Fruit fly (Drosophila melanogaster) whole organism, embryonic: ENCODE results near the gene CG1965.

ENCODE experiments used
- CG11504 ChIP-seq: fragments of 200-800 bp; sonication (Bioruptor generic); optimal IDR thresholded peaks from 3 replicates; lab custom pipeline; 2019; ENCODE audit warnings: missing biosample characterization, mild to moderate bottlenecking, missing genetic modification characterization, moderate library complexity
- CG1233 ChIP-seq: fragments of 200-800 bp; sonication (Bioruptor generic); optimal IDR thresholded peaks from 4 replicates; lab custom pipeline; 2018; ENCODE audit warnings: missing biosample characterization, mild to moderate bottlenecking, missing genetic modification characterization
- CG12391 ChIP-seq: fragments of 200-800 bp; sonication (Bioruptor generic); optimal IDR thresholded peaks from 3 replicates; lab custom pipeline; 2018; ENCODE audit warnings: missing biosample characterization, mild to moderate bottlenecking, missing genetic modification characterization, moderate library complexity
- CG12942 ChIP-seq: fragments of 200-800 bp; sonication (Bioruptor generic); optimal IDR thresholded peaks from 3 replicates; lab custom pipeline; 2016; ENCODE audit warnings: missing biosample characterization, missing genetic modification characterization
- CG15696 ChIP-seq: fragments of 200-800 bp; sonication (Bioruptor generic); optimal IDR thresholded peaks from 2 replicates; lab custom pipeline; 2019; ENCODE audit warnings: missing biosample characterization, mild to moderate bottlenecking, missing genetic modification characterization, moderate library complexity
- CG17186 ChIP-seq: fragments of 200-800 bp; sonication (Bioruptor generic); optimal IDR thresholded peaks from 3 replicates; lab custom pipeline; 2017; ENCODE audit warnings: missing biosample characterization, missing genetic modification reagents, missing genetic modification characterization
- CG17568 ChIP-seq: fragments of 200-800 bp; sonication (Bioruptor generic); optimal IDR thresholded peaks from 2 replicates; lab custom pipeline; 2018; ENCODE audit warnings: missing biosample characterization, mild to moderate bottlenecking, missing genetic modification characterization, moderate library complexity
- CG1792 ChIP-seq: fragments of 200-800 bp; sonication (Bioruptor generic); optimal IDR thresholded peaks from 2 replicates; lab custom pipeline; 2016; ENCODE audit warnings: missing biosample characterization, missing genetic modification characterization
- CG3065 ChIP-seq: fragments of 200-800 bp; sonication (Bioruptor generic); optimal IDR thresholded peaks from 2 replicates; lab custom pipeline; 2016; ENCODE audit warnings: missing biosample characterization, missing genetic modification characterization
- CG31365 ChIP-seq: fragments of 200-800 bp; sonication (Bioruptor generic); optimal IDR thresholded peaks from 2 replicates; lab custom pipeline; 2018; ENCODE audit warnings: missing biosample characterization, mild to moderate bottlenecking, missing genetic modification characterization
- CG3407 ChIP-seq: fragments of 200-800 bp; sonication (Bioruptor generic); optimal IDR thresholded peaks from 2 replicates; lab custom pipeline; 2018; ENCODE audit warnings: missing biosample characterization, mild to moderate bottlenecking, missing genetic modification characterization
- CG3847 ChIP-seq: fragments of 200-800 bp; sonication (Bioruptor generic); IDR thresholded peaks from 2 replicates; pipeline ENCODE4 v1.3.6; 2022; ENCODE audit warnings: missing biosample characterization, missing genetic modification characterization
- CG6813 ChIP-seq: fragments of 200-800 bp; sonication (Bioruptor generic); optimal IDR thresholded peaks from 2 replicates; lab custom pipeline; 2017; ENCODE audit warnings: missing biosample characterization, missing genetic modification characterization, mild to moderate bottlenecking, moderate library complexity, missing genetic modification reagents
- CG7271 ChIP-seq: fragments of 200-800 bp; sonication (Bioruptor generic); optimal IDR thresholded peaks from 2 replicates; lab custom pipeline; 2018; ENCODE audit warnings: missing biosample characterization, mild to moderate bottlenecking, missing genetic modification characterization, moderate library complexity
- CoRest ChIP-seq: fragments of 200-800 bp; sonication (Bioruptor generic); optimal IDR thresholded peaks from 3 replicates; lab custom pipeline; 2018; ENCODE audit warnings: missing biosample characterization, mild to moderate bottlenecking, missing genetic modification characterization, moderate library complexity
- Hey ChIP-seq: fragments of 200-800 bp; sonication (Bioruptor generic); optimal IDR thresholded peaks from 3 replicates; lab custom pipeline; 2018; ENCODE audit warnings: missing biosample characterization, mild to moderate bottlenecking, missing genetic modification characterization
- Hsf ChIP-seq: fragments of 200-800 bp; sonication (Bioruptor generic); optimal IDR thresholded peaks from 3 replicates; lab custom pipeline; 2016; ENCODE audit warnings: missing biosample characterization, missing genetic modification characterization
- Lhr ChIP-seq: fragments of 200-800 bp; sonication (Bioruptor generic); optimal IDR thresholded peaks from 3 replicates; lab custom pipeline; 2017; ENCODE audit warnings: mild to moderate bottlenecking, missing biosample characterization, missing genetic modification reagents, missing genetic modification characterization
- MTF-1 ChIP-seq: fragments of 200-800 bp; sonication (Bioruptor generic); optimal IDR thresholded peaks from 2 replicates; lab custom pipeline; 2018; ENCODE audit warnings: missing biosample characterization, mild to moderate bottlenecking, missing genetic modification characterization, borderline replicate concordance
- Meics ChIP-seq: fragments of 200-800 bp; sonication (Bioruptor generic); optimal IDR thresholded peaks from 2 replicates; lab custom pipeline; 2017; ENCODE audit warnings: missing biosample characterization, mild to moderate bottlenecking, missing genetic modification characterization
- Oaz ChIP-seq: fragments of 200-800 bp; sonication (Bioruptor generic); IDR thresholded peaks from 2 replicates; pipeline ENCODE4 v1.3.6; 2022; ENCODE audit warnings: missing biosample characterization, missing genetic modification characterization
- Xbp1 ChIP-seq: fragments of 200-800 bp; sonication (Bioruptor generic); optimal IDR thresholded peaks from 3 replicates; lab custom pipeline; 2016; ENCODE audit warnings: missing biosample characterization, mild to moderate bottlenecking, missing genetic modification characterization
- ab ChIP-seq: fragments of 200-800 bp; sonication (Bioruptor generic); optimal IDR thresholded peaks from 2 replicates; lab custom pipeline; 2016; ENCODE audit warnings: missing biosample characterization, missing genetic modification characterization
- abd-A ChIP-seq: fragments of 200-800 bp; sonication (Bioruptor generic); optimal IDR thresholded peaks from 3 replicates; lab custom pipeline; 2019; ENCODE audit warnings: missing biosample characterization, mild to moderate bottlenecking, missing genetic modification characterization, moderate library complexity
- az2 ChIP-seq: fragments of 200-800 bp; sonication (Bioruptor generic); optimal IDR thresholded peaks from 3 replicates; lab custom pipeline; 2016; ENCODE audit warnings: missing biosample characterization, missing genetic modification characterization
- btn ChIP-seq: fragments of 200-800 bp; sonication (Bioruptor generic); optimal IDR thresholded peaks from 2 replicates; lab custom pipeline; 2016; ENCODE audit warnings: missing biosample characterization, missing genetic modification characterization
- cg ChIP-seq: fragments of 200-800 bp; sonication (Bioruptor generic); optimal IDR thresholded peaks from 3 replicates; lab custom pipeline; 2019; ENCODE audit warnings: missing biosample characterization, mild to moderate bottlenecking, missing genetic modification characterization, moderate library complexity
- crc ChIP-seq: fragments of 200-800 bp; sonication (Bioruptor generic); optimal IDR thresholded peaks from 2 replicates; lab custom pipeline; 2016; ENCODE audit warnings: missing biosample characterization, missing genetic modification characterization
- croc ChIP-seq: fragments of 200-800 bp; sonication (Bioruptor generic); conservative IDR thresholded peaks from 3 replicates; pipeline ENCODE4 v1.3.6; 2022; ENCODE audit warnings: missing biosample characterization, missing genetic modification characterization
- disco-r ChIP-seq: fragments of 200-800 bp; sonication (Bioruptor generic); optimal IDR thresholded peaks from 2 replicates; lab custom pipeline; 2016; ENCODE audit warnings: missing biosample characterization, missing genetic modification characterization
- dm ChIP-seq: fragments of 200-800 bp; sonication (Bioruptor generic); optimal IDR thresholded peaks from 3 replicates; lab custom pipeline; 2016; ENCODE audit warnings: missing biosample characterization, missing genetic modification characterization
- dpn ChIP-seq, 2 experiments: fragments of 200-800 bp; sonication (Bioruptor generic); optimal IDR thresholded peaks; 3 replicates each; lab custom pipeline; 2016; ENCODE audit warnings: missing biosample characterization in 2 of 2, missing genetic modification characterization in 2 of 2
- dysf ChIP-seq: fragments of 200-800 bp; sonication (Bioruptor generic); IDR thresholded peaks from 3 replicates; pipeline ENCODE4 v1.3.6; 2022; ENCODE audit warnings: missing biosample characterization, missing genetic modification characterization
- ewg ChIP-seq: fragments of 200-800 bp; sonication (Bioruptor generic); optimal IDR thresholded peaks from 3 replicates; lab custom pipeline; 2017; ENCODE audit warnings: mild to moderate bottlenecking, missing biosample characterization, missing genetic modification reagents, missing genetic modification characterization
- fd102C ChIP-seq: fragments of 200-800 bp; sonication (Bioruptor generic); optimal IDR thresholded peaks from 2 replicates; lab custom pipeline; 2018; ENCODE audit warnings: missing biosample characterization, mild to moderate bottlenecking, missing genetic modification characterization, moderate library complexity
- fu2 ChIP-seq: fragments of 200-800 bp; sonication (Bioruptor generic); optimal IDR thresholded peaks from 2 replicates; lab custom pipeline; 2016; ENCODE audit warnings: missing biosample characterization, missing genetic modification characterization
- gem ChIP-seq: fragments of 200-800 bp; sonication (Bioruptor generic); optimal IDR thresholded peaks from 2 replicates; lab custom pipeline; 2019; ENCODE audit warnings: missing biosample characterization, mild to moderate bottlenecking, missing genetic modification characterization, moderate library complexity
- gfzf ChIP-seq: fragments of 200-800 bp; sonication (Bioruptor generic); optimal IDR thresholded peaks from 2 replicates; lab custom pipeline; 2016; ENCODE audit warnings: missing biosample characterization, mild to moderate bottlenecking, missing genetic modification characterization, moderate library complexity
- jumu ChIP-seq: fragments of 200-800 bp; sonication (Bioruptor generic); optimal IDR thresholded peaks from 3 replicates; lab custom pipeline; 2016; ENCODE audit warnings: missing biosample characterization, missing genetic modification characterization
- kni ChIP-seq: fragments of 200-800 bp; sonication (Bioruptor generic); optimal IDR thresholded peaks from 3 replicates; lab custom pipeline; 2017; ENCODE audit warnings: mild to moderate bottlenecking, missing biosample characterization, missing genetic modification reagents, missing genetic modification characterization
- lbe ChIP-seq: fragments of 200-800 bp; sonication (Bioruptor generic); optimal IDR thresholded peaks from 2 replicates; lab custom pipeline; 2016; ENCODE audit warnings: missing biosample characterization, mild to moderate bottlenecking, missing genetic modification characterization
- maf-S ChIP-seq: fragments of 200-800 bp; sonication (Bioruptor generic); optimal IDR thresholded peaks from 2 replicates; lab custom pipeline; 2016; ENCODE audit warnings: missing biosample characterization, missing genetic modification characterization
- psq ChIP-seq: fragments of 200-800 bp; sonication (Bioruptor generic); optimal IDR thresholded peaks from 2 replicates; lab custom pipeline; 2017; ENCODE audit warnings: missing biosample characterization, missing genetic modification characterization
- pum ChIP-seq: fragments of 200-800 bp; sonication (Bioruptor generic); optimal IDR thresholded peaks from 2 replicates; lab custom pipeline; 2016; ENCODE audit warnings: missing biosample characterization, missing genetic modification characterization
- salm ChIP-seq: fragments of 200-800 bp; sonication (Bioruptor generic); optimal IDR thresholded peaks from 2 replicates; lab custom pipeline; 2018; ENCODE audit warnings: missing biosample characterization, mild to moderate bottlenecking, missing genetic modification characterization
- sd ChIP-seq: fragments of 200-800 bp; sonication (Bioruptor generic); optimal IDR thresholded peaks from 3 replicates; lab custom pipeline; 2018; ENCODE audit warnings: missing biosample characterization, mild to moderate bottlenecking, missing genetic modification characterization, moderate library complexity
- trem ChIP-seq: fragments of 200-800 bp; optimal IDR thresholded peaks from 3 replicates; lab custom pipeline; 2019; ENCODE audit warnings: missing biosample characterization, mild to moderate bottlenecking, missing genetic modification characterization, moderate library complexity
- tup ChIP-seq: fragments of 200-800 bp; sonication (Bioruptor generic); optimal IDR thresholded peaks from 2 replicates; lab custom pipeline; 2016; ENCODE audit warnings: missing biosample characterization, mild to moderate bottlenecking, missing genetic modification characterization, moderate library complexity
- tx ChIP-seq: fragments of 200-800 bp; sonication (Bioruptor generic); optimal IDR thresholded peaks from 2 replicates; lab custom pipeline; 2016; ENCODE audit warnings: missing biosample characterization, missing genetic modification characterization

CG1965 gene

DNA sequence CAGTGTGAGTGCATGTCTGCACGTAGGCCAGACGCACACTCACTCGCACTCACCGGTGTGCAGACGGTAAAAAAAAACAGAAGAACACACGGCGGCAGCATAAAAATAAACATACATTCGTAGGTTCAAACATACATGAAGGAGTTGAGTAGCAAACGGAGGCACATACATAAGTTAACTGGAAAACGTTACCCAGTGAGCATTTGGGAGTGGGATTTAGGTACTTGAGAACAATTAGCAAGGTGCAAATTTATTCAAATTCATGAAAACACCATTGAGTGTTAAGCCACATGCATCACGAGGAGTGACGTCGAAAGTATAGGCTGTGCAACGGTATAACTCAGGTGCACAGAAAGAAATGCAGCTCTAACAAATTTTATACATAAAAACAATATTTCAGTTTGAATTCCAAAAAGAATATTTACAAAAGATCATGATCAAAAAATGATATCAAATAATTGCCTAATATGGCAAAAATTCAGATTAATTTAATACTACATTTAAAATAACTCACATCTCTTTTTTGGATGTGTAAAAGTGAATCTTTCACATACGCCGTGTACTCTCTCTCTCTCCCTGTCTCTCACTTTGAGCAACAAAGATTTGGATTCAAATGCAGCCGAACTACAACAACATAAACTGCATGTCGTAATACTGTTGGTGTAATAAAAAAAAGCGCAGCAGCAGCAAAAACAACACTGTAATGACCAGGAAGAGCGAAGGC is 41.5 kb downstream of the CG1965 start (continued):
- TF ChIP-seq jumu (GFP tag; lab: Kevin White, UChicago) (peak; percentile 87), CG12391 (tag; lab: Kevin White, UChicago) (peak; percentile 99), gfzf (GFP tag; lab: Kevin White, UChicago) (no peak), CG3847 (GFP tag; lab: Robert Waterston, UW) (no peak), maf-S (GFP tag; lab: Kevin White, UChicago) (peak; percentile 72), fd102C (GFP tag; lab: Kevin White, UChicago) (peak; percentile 77), dysf (GFP tag; lab: Robert Waterston, UW) (no peak), Hey (tag; lab: Kevin White, UChicago) (peak; percentile 39), cg (peak; percentile 95), dpn (GFP tag; optimal IDR thresholded peaks at IDR 0.05; lab: Kevin White, UChicago) (peak; percentile 88 to 94), MTF-1 (GFP tag; lab: Kevin White, UChicago) (peak; percentile 91), CG1792 (GFP tag; lab: Kevin White, UChicago) (peak; percentile 86), croc (GFP tag; lab: Robert Waterston, UW) (peak; percentile 97), sd (tag; lab: Kevin White, UChicago) (peak; percentile 69), ab (GFP tag; lab: Kevin White, UChicago) (peak; percentile 74), crc (GFP tag; lab: Kevin White, UChicago) (peak; percentile 75), CG17568 (GFP tag; lab: Kevin White, UChicago) (peak; percentile 87), trem (tag; lab: Kevin White, UChicago) (peak; percentile 96), Lhr (GFP tag; lab: Kevin White, UChicago) (peak; percentile 94), ewg (GFP tag; lab: Kevin White, UChicago) (peak; percentile 93), lbe (GFP tag; lab: Kevin White, UChicago) (peak; percentile 90), disco-r (GFP tag; lab: Kevin White, UChicago) (peak; percentile 64), CoRest (tag; lab: Kevin White, UChicago) (peak; percentile 97), pum (GFP tag; lab: Kevin White, UChicago) (peak; percentile 90), CG15696 (tag; lab: Kevin White, UChicago) (peak; percentile 99), CG12942 (GFP tag; lab: Kevin White, UChicago) (peak; percentile 94), Meics (GFP tag; lab: Kevin White, UChicago) (peak; percentile 75), salm (tag; lab: Kevin White, UChicago) (peak; percentile 90), Xbp1 (GFP tag; lab: Kevin White, UChicago) (peak; percentile 95), btn (GFP tag; lab: Kevin White, UChicago) (peak; percentile 91), CG17186 (GFP tag; lab: Kevin White, UChicago) (peak; percentile 89), CG1233 (GFP tag; lab: Kevin White, UChicago) (peak; percentile 93), tup (GFP tag; lab: Kevin White, UChicago) (peak; percentile 63), Oaz (GFP tag; lab: Robert Waterston, UW) (no peak), CG31365 (peak; percentile 69), gem (tag; lab: Kevin White, UChicago) (peak; percentile 97), psq (GFP tag; lab: Kevin White, UChicago) (peak; percentile 81), abd-A (tag; lab: Kevin White, UChicago) (no peak), kni (GFP tag; lab: Kevin White, UChicago) (peak; percentile 73), CG6813 (GFP tag; lab: Kevin White, UChicago) (peak; percentile 92), tx (peak; percentile 85), CG7271 (peak; percentile 94), CG3407 (GFP tag; lab: Kevin White, UChicago) (peak; percentile 94), Hsf (GFP tag; lab: Kevin White, UChicago) (peak; percentile 94), dm (GFP tag; lab: Kevin White, UChicago) (peak; percentile 79), az2 (GFP tag; lab: Kevin White, UChicago) (peak; percentile 97), CG3065 (GFP tag; lab: Kevin White, UChicago) (peak; percentile 86), CG11504 (tag; lab: Kevin White, UChicago) (peak; percentile 96), fu2 (peak; percentile 68)
